Fruit fly (Drosophila melanogaster) whole organism, pupa: ENCODE measurements around the gene NELF-B.

Source experiments
- CG32121 ChIP-seq: fragments of 200-800 bp; sonication (Bioruptor generic); IDR thresholded peaks from 2 replicates; pipeline ENCODE4 v1.3.6; 2022; ENCODE audit warnings: missing biosample characterization, missing genetic modification characterization
- CG34367 ChIP-seq: fragments of 200-800 bp; sonication (Bioruptor generic); optimal IDR thresholded peaks from 2 replicates; lab custom pipeline; 2018; ENCODE audit warnings: missing biosample characterization, mild to moderate bottlenecking, missing genetic modification characterization
- CG9948 ChIP-seq: fragments of 200-800 bp; sonication (Bioruptor generic); optimal IDR thresholded peaks from 2 replicates; lab custom pipeline; 2018; ENCODE audit warnings: missing biosample characterization, mild to moderate bottlenecking, missing genetic modification characterization, moderate library complexity
- EcR ChIP-seq: fragments of 200-800 bp; sonication (Bioruptor generic); optimal IDR thresholded peaks from 3 replicates; lab custom pipeline; 2019; ENCODE audit warnings: missing biosample characterization, missing genetic modification characterization, mild to moderate bottlenecking, moderate library complexity, missing genetic modification reagents
- Ets98B ChIP-seq: fragments of 200-800 bp; sonication (Bioruptor generic); IDR thresholded peaks from 2 replicates; pipeline ENCODE4 v1.3.6; 2022; ENCODE audit warnings: missing biosample characterization, missing genetic modification characterization
- Pif1A ChIP-seq: fragments of 200-800 bp; sonication (Bioruptor generic); optimal IDR thresholded peaks from 3 replicates; lab custom pipeline; 2016; ENCODE audit warnings: missing biosample characterization, missing genetic modification characterization
- fd96Ca ChIP-seq: fragments of 200-800 bp; sonication (Bioruptor generic); IDR thresholded peaks from 3 replicates; pipeline ENCODE4 v1.3.6; 2022; ENCODE audit warnings: missing biosample characterization, missing genetic modification characterization
- gl ChIP-seq: fragments of 200-800 bp; sonication (Bioruptor generic); optimal IDR thresholded peaks from 2 replicates; lab custom pipeline; 2018; ENCODE audit warnings: missing biosample characterization, mild to moderate bottlenecking, missing genetic modification characterization
- rn ChIP-seq: fragments of 200-800 bp; sonication (Bioruptor generic); IDR thresholded peaks from 2 replicates; pipeline ENCODE4 v1.3.6; 2022; ENCODE audit warnings: missing biosample characterization, missing genetic modification characterization

DNA sequence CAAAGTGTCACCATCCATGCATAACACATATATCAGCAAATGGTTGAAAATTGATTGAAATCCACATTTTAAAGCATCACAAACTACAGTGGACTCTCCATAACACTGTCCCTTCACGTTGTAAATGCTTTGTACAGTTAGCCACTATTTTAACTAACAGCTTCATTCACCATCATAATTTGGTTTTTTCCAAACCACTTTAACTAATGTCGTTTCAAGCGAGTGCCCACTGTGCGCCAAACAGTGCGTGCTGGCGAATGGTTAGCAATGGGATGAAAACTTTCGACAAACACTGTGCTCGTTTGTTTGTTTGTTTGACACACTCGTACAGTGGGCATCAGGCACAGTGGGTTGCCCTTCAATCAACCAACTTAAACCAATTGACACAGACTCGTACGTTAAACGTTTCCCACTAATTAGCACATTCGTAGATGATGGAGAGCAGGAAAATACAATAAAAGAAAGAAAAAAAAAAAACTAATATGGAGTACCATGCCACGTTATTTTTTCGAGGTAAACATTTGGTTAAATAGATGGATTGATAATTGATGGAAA, 27.8 kb downstream of the NELF-B start:
- TF ChIP-seq CG9948 (tag; lab: Kevin White, UChicago) (peak; percentile 54), CG32121 (GFP tag; lab: Robert Waterston, UW) (peak; percentile 93), gl (tag; lab: Kevin White, UChicago) (no peak), EcR (GFP tag; lab: Kevin White, UChicago) (no peak), rn (GFP tag; lab: Robert Waterston, UW) (peak; percentile 75), Ets98B (peak; percentile 93), CG34367 (peak; percentile 56), fd96Ca (GFP tag; lab: Robert Waterston, UW) (peak; percentile 95), Pif1A (GFP tag; lab: Kevin White, UChicago) (peak; percentile 44)
